Worm (Caenorhabditis elegans): Measurements from ENCODE around the gene nlp-78.
A peak's percentile ranks its signal among the peaks of the same experiment; 100 is the strongest.

Gene nlp-78

DNA sequence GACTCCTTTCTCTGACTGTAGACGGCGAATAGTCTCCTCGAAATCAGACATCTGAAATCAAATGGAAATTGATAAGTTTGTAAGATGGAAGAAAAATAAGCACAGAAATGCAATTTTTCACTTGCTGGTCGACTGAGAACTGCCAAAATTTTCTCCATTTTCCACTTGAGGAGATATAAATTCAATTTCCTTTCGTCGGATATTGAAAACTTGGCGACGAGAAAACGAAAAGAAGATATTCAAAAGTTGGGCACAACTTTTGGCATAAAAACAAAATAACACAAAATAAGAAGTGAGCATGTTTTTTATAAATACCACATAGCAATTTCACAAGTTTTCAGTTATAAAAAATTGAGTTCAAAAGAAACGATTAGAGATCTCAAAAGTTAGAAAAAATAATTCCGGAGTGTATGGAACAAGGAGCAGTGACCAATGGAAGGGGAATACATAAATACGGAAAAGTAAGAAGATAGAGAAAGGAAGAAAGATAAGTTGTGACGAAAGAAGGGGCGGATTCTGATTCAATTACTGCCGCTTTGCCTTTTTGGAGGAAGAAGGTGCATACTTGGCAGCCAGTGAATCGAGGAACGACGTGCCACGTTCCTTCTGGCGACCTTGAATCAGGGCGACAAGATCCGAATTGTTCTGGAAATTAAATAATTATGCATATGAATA, 28.7 kb upstream of the nlp-78 start, which contains the start of gene dyrb-1:
Gene dyrb-1 (minus strand): TSS at position 51 of the 675 bp plus-strand sequence.
- TF ChIP-seq mab-9 (GFP tag; IDR thresholded peaks at IDR 0.05), result no peak
- no peak for TF ChIP-seq ztf-4 (tag; optimal IDR thresholded peaks at IDR 0.05)
- no peak for TF ChIP-seq ets-5 (GFP tag; IDR thresholded peaks at IDR 0.05)
- no peak for TF ChIP-seq pag-3 (tag; optimal IDR thresholded peaks at IDR 0.05; ENCODE audit: borderline replicate concordance, insufficient read depth)
- TF ChIP-seq sox-4 (tag; optimal IDR thresholded peaks at IDR 0.05), result no peak
- no peak for TF ChIP-seq ceh-88 (GFP tag; IDR thresholded peaks at IDR 0.05)
- TF ChIP-seq ces-1 (GFP tag; optimal IDR thresholded peaks at IDR 0.05), result peak; percentile 47
- TF ChIP-seq irx-1 (tag; optimal IDR thresholded peaks at IDR 0.05), result no peak
- TF ChIP-seq elt-2 (tag; optimal IDR thresholded peaks at IDR 0.05), result no peak
- TF ChIP-seq ceh-8 (GFP tag; optimal IDR thresholded peaks at IDR 0.05), result no peak
- no peak for TF ChIP-seq unc-30 (tag; optimal IDR thresholded peaks at IDR 0.05)
- TF ChIP-seq lin-14 (GFP tag; optimal IDR thresholded peaks at IDR 0.05), result peak; percentile 43
- no peak for TF ChIP-seq ceh-90 (tag; optimal IDR thresholded peaks at IDR 0.05)
- TF ChIP-seq swsn-7 (tag; optimal IDR thresholded peaks at IDR 0.05), result no peak
- no peak for TF ChIP-seq aly-2 (tag; optimal IDR thresholded peaks at IDR 0.05)
- no peak for TF ChIP-seq fkh-8 (tag; optimal IDR thresholded peaks at IDR 0.05)
- peak; percentile 20 for TF ChIP-seq fkh-10 (GFP tag; optimal IDR thresholded peaks at IDR 0.05)
- no peak for TF ChIP-seq unc-62 (GFP tag; optimal IDR thresholded peaks at IDR 0.05)
- no peak for TF ChIP-seq snpc-4 (tag; optimal IDR thresholded peaks at IDR 0.05)
- TF ChIP-seq nhr-20 (tag; optimal IDR thresholded peaks at IDR 0.05), result no peak

DNA sequence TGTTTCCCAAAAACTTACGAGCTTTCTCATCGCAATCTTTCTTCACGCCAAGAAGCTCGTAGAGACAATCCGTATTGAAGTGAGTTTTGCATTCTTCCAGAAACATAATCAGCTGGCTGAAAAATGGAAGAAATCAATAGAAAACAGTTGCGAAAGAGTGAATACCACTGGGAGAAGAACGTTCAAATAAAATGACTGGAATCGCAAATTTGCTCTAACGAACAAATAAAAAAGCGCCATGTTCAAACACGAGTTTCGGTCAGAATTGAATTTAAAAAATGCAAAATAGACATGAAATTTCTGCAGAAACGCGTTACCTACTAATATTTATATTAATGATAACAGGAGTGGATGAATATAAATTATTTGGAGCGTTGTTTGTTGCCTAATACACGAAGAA, 27.5 kb upstream of the nlp-78 start, which contains the start of gene dnj-23:
Gene dnj-23 (minus strand): TSS at position 158 of the 400 bp plus-strand sequence.
- TF ChIP-seq nhr-28 (tag; optimal IDR thresholded peaks at IDR 0.05), result no peak
- TF ChIP-seq dpl-1 (GFP tag; optimal IDR thresholded peaks at IDR 0.05), result peak; percentile 68 to 87 (median 83)
- TF ChIP-seq snpc-4 (tag; optimal IDR thresholded peaks at IDR 0.05), result no peak
- TF ChIP-seq nhr-47 (tag; optimal IDR thresholded peaks at IDR 0.05), result peak; percentile 5
- no peak for TF ChIP-seq mef-2 (tag; optimal IDR thresholded peaks at IDR 0.05)
- no peak for TF ChIP-seq hpl-2 (GFP tag; optimal IDR thresholded peaks at IDR 0.05)
- no peak for TF ChIP-seq nhr-12 (tag; optimal IDR thresholded peaks at IDR 0.05)
- no peak for TF ChIP-seq pag-3 (tag; optimal IDR thresholded peaks at IDR 0.05; ENCODE audit: borderline replicate concordance, insufficient read depth)
- peak; percentile 59 for TF ChIP-seq skn-1 (tag; optimal IDR thresholded peaks at IDR 0.05)
- TF ChIP-seq mep-1 (tag; optimal IDR thresholded peaks at IDR 0.05), result peak; percentile 35
- TF ChIP-seq zip-4 (GFP tag; optimal IDR thresholded peaks at IDR 0.05), result no peak
- TF ChIP-seq nhr-20 (tag; optimal IDR thresholded peaks at IDR 0.05), result peak; percentile 42
- no peak for TF ChIP-seq lin-39 (tag; optimal IDR thresholded peaks at IDR 0.05)
- no peak for TF ChIP-seq C04F5.9 (tag; optimal IDR thresholded peaks at IDR 0.05)
- TF ChIP-seq unc-86 (tag; optimal IDR thresholded peaks at IDR 0.05), result no peak
- peak; percentile 85 to 95 for TF ChIP-seq lin-35 (GFP tag; optimal IDR thresholded peaks at IDR 0.05)
- no peak for TF ChIP-seq jun-1 (tag; optimal IDR thresholded peaks at IDR 0.05)
- peak; percentile 26 to 85 for TF ChIP-seq efl-1 (optimal IDR thresholded peaks at IDR 0.05)
- peak; percentile 88 to 98 for TF ChIP-seq efl-1 (GFP tag; optimal IDR thresholded peaks at IDR 0.05 in 1 of 2)
- no peak for TF ChIP-seq C16A3.4 (tag; optimal IDR thresholded peaks at IDR 0.05)
- TF ChIP-seq unc-130 (tag; optimal IDR thresholded peaks at IDR 0.05), result no peak
- TF ChIP-seq sptf-1 (tag; optimal IDR thresholded peaks at IDR 0.05), result no peak
- no peak for TF ChIP-seq ceh-82 (tag; optimal IDR thresholded peaks at IDR 0.05)
- no peak for TF ChIP-seq isw-1 (GFP tag; IDR thresholded peaks at IDR 0.05)
- no peak for TF ChIP-seq ceh-8 (GFP tag; optimal IDR thresholded peaks at IDR 0.05)
- TF ChIP-seq snu-23 (GFP tag; optimal IDR thresholded peaks at IDR 0.05), result peak; percentile 8
- peak; percentile 4 for TF ChIP-seq lin-14 (GFP tag; optimal IDR thresholded peaks at IDR 0.05)
- peak; percentile 29 for TF ChIP-seq nhr-71 (tag; optimal IDR thresholded peaks at IDR 0.05)
- peak; percentile 9 to 65 for TF ChIP-seq lsy-2 (tag; optimal IDR thresholded peaks at IDR 0.05)
- no peak for TF ChIP-seq unc-30 (tag; optimal IDR thresholded peaks at IDR 0.05)
- TF ChIP-seq F16B12.6 (tag; optimal IDR thresholded peaks at IDR 0.05), result no peak
- no peak for TF ChIP-seq nhr-76 (tag; optimal IDR thresholded peaks at IDR 0.05)
- TF ChIP-seq rnt-1 (tag; optimal IDR thresholded peaks at IDR 0.05), result peak; percentile 18
- no peak for TF ChIP-seq egl-27 (tag; optimal IDR thresholded peaks at IDR 0.05)
- TF ChIP-seq ztf-4 (tag; optimal IDR thresholded peaks at IDR 0.05), result no peak
- TF ChIP-seq ama-1 (optimal IDR thresholded peaks at IDR 0.05), result no peak
- peak; percentile 26 for TF ChIP-seq blmp-1 (tag; optimal IDR thresholded peaks at IDR 0.05)
- no peak for TF ChIP-seq fkh-10 (GFP tag; optimal IDR thresholded peaks at IDR 0.05)
